Worm (Caenorhabditis elegans): Measurements from ENCODE around the gene pxn-2.

pxn-2 gene

ce11 chrX:10924031-10924430, 55.1 kb downstream of the pxn-2 start:
- TF ChIP-seq K12H6.12 (tag; optimal IDR thresholded peaks at IDR 0.05) = no peak
- no peak for TF ChIP-seq athp-1 (tag; optimal IDR thresholded peaks at IDR 0.05)
- no peak for TF ChIP-seq nhr-80 (tag; optimal IDR thresholded peaks at IDR 0.05)
- TF ChIP-seq B0336.3 (GFP tag; IDR thresholded peaks at IDR 0.05) = no peak
- no peak for TF ChIP-seq ets-4 (GFP tag; optimal IDR thresholded peaks at IDR 0.05)
- no peak for TF ChIP-seq ekl-4 (GFP tag; IDR thresholded peaks at IDR 0.05)
- TF ChIP-seq F55B11.4 (tag; optimal IDR thresholded peaks at IDR 0.05; ENCODE audit: borderline replicate concordance, insufficient read depth) = no peak

Data from whole organism, young adult.